Fruit fly (Drosophila melanogaster) whole organism, embryonic: ENCODE data around the gene Plc21C.

Experiments
- Antp ChIP-seq: fragments of 200-800 bp; sonication (Bioruptor generic); optimal IDR thresholded peaks from 3 replicates; lab custom pipeline; 2016; ENCODE audit warnings: missing biosample characterization, missing genetic modification characterization
- Awh ChIP-seq: fragments of 200-800 bp; sonication (Bioruptor generic); IDR thresholded peaks from 2 replicates; pipeline ENCODE4, ENCODE4 v1.3.6; 2022; ENCODE audit warnings: missing biosample characterization, missing genetic modification characterization
- Bgb ChIP-seq: fragments of 200-800 bp; sonication (Bioruptor generic); IDR thresholded peaks from 2 replicates; pipeline ENCODE4 v1.3.6; 2022; ENCODE audit warnings: missing biosample characterization, missing genetic modification characterization; ENCODE audit not compliant: partially characterized antibody
- CG10209 ChIP-seq: fragments of 200-800 bp; sonication (Bioruptor generic); optimal IDR thresholded peaks from 3 replicates; lab custom pipeline; 2017; ENCODE audit warnings: missing biosample characterization, mild to moderate bottlenecking, missing genetic modification characterization, missing genetic modification reagents
- CG1024 ChIP-seq: fragments of 200-800 bp; sonication (Bioruptor generic); IDR thresholded peaks from 2 replicates; pipeline ENCODE4 v1.3.6; 2022; ENCODE audit warnings: missing biosample characterization, missing genetic modification characterization
- CG11398 ChIP-seq: fragments of 200-800 bp; sonication (Bioruptor generic); optimal IDR thresholded peaks from 2 replicates; lab custom pipeline; 2016; ENCODE audit warnings: missing biosample characterization, missing genetic modification characterization
- CG11723 ChIP-seq: fragments of 200-800 bp; sonication (Bioruptor generic); optimal IDR thresholded peaks from 2 replicates; lab custom pipeline; 2017; ENCODE audit warnings: missing biosample characterization, mild to moderate bottlenecking, missing genetic modification characterization
- CG13287 ChIP-seq: fragments of 200-800 bp; sonication (Bioruptor generic); IDR thresholded peaks from 2 replicates; pipeline ENCODE4 v1.3.6; 2022; ENCODE audit warnings: missing biosample characterization, missing genetic modification characterization; ENCODE audit not compliant: partially characterized antibody
- CG14441 ChIP-seq: fragments of 200-800 bp; sonication (Bioruptor generic); IDR thresholded peaks from 2 replicates; pipeline ENCODE4 v1.3.6; 2022; ENCODE audit warnings: missing biosample characterization, missing genetic modification characterization
- CG15514 ChIP-seq: fragments of 200-800 bp; sonication (Bioruptor generic); optimal IDR thresholded peaks from 3 replicates; lab custom pipeline; 2017; ENCODE audit warnings: missing biosample characterization, missing genetic modification characterization, mild to moderate bottlenecking, moderate library complexity, missing genetic modification reagents
- CG16779 ChIP-seq: fragments of 200-800 bp; sonication (Bioruptor generic); IDR thresholded peaks from 2 replicates; pipeline ENCODE4 v1.3.6; 2022; ENCODE audit warnings: missing biosample characterization, missing genetic modification characterization
- CG16863 ChIP-seq: fragments of 200-800 bp; sonication (Bioruptor generic); optimal IDR thresholded peaks from 3 replicates; lab custom pipeline; 2016; ENCODE audit warnings: missing biosample characterization, missing genetic modification characterization
- CG17829 ChIP-seq: fragments of 200-800 bp; optimal IDR thresholded peaks from 2 replicates; lab custom pipeline; 2019; ENCODE audit warnings: missing biosample characterization, mild to moderate bottlenecking, missing genetic modification characterization, moderate library complexity
- CG18476 ChIP-seq: fragments of 200-800 bp; sonication (Bioruptor generic); optimal IDR thresholded peaks from 2 replicates; lab custom pipeline; 2016; ENCODE audit warnings: missing biosample characterization, mild to moderate bottlenecking, missing genetic modification characterization
- CG2116 ChIP-seq: fragments of 200-800 bp; sonication (Bioruptor generic); optimal IDR thresholded peaks from 3 replicates; lab custom pipeline; 2018; ENCODE audit warnings: missing biosample characterization, mild to moderate bottlenecking, missing genetic modification characterization
- CG30403 ChIP-seq: fragments of 200-800 bp; sonication (Bioruptor generic); optimal IDR thresholded peaks from 3 replicates; lab custom pipeline; 2016; ENCODE audit warnings: missing biosample characterization, missing genetic modification characterization
- CG31441 ChIP-seq: fragments of 200-800 bp; sonication (Bioruptor generic); IDR thresholded peaks from 2 replicates; pipeline ENCODE4 v1.3.6; 2022; ENCODE audit warnings: missing biosample characterization, missing genetic modification characterization
- CG34376 ChIP-seq: fragments of 200-800 bp; sonication (Bioruptor generic); optimal IDR thresholded peaks from 2 replicates; lab custom pipeline; 2018; ENCODE audit warnings: missing biosample characterization, mild to moderate bottlenecking, missing genetic modification characterization
- CG34422 ChIP-seq: fragments of 200-800 bp; sonication (Bioruptor generic); IDR thresholded peaks from 3 replicates; pipeline ENCODE4 v1.3.6; 2022; ENCODE audit warnings: missing biosample characterization, missing genetic modification characterization
- CG7928 ChIP-seq: fragments of 200-800 bp; sonication (Bioruptor generic); optimal IDR thresholded peaks from 2 replicates; lab custom pipeline; 2017; ENCODE audit warnings: missing biosample characterization, mild to moderate bottlenecking, missing genetic modification characterization
- CG9797 ChIP-seq: fragments of 200-800 bp; sonication (Bioruptor generic); optimal IDR thresholded peaks from 3 replicates; lab custom pipeline; 2018; ENCODE audit warnings: missing biosample characterization, mild to moderate bottlenecking, missing genetic modification characterization
- CTCF ChIP-seq: fragments of 200-800 bp; sonication (Bioruptor generic); optimal IDR thresholded peaks from 2 replicates; lab custom pipeline; 2017; ENCODE audit warnings: missing biosample characterization, mild to moderate bottlenecking, missing genetic modification characterization, moderate library complexity
- Dll ChIP-seq: fragments of 200-800 bp; sonication (Bioruptor generic); IDR thresholded peaks from 4 replicates; pipeline ENCODE4 v1.3.6; 2022; ENCODE audit warnings: missing biosample characterization, missing genetic modification characterization; ENCODE audit not compliant: partially characterized antibody
- Dp ChIP-seq: fragments of 200-800 bp; sonication (Bioruptor generic); optimal IDR thresholded peaks from 2 replicates; lab custom pipeline; 2018; ENCODE audit warnings: missing biosample characterization, mild to moderate bottlenecking, missing genetic modification characterization, moderate library complexity
- Hr51 ChIP-seq, 2 experiments: fragments of 200-800 bp; sonication (Bioruptor generic); optimal IDR thresholded peaks; 2 replicates in 1 of 2; 3 replicates in 1 of 2; lab custom pipeline; 2016 to 2018; ENCODE audit warnings: missing biosample characterization in 2 of 2, missing genetic modification characterization in 2 of 2, mild to moderate bottlenecking in 1 of 2, moderate library complexity in 1 of 2
- Jarid2 ChIP-seq: fragments of 200-800 bp; sonication (Bioruptor generic); optimal IDR thresholded peaks from 3 replicates; lab custom pipeline; 2017; ENCODE audit warnings: mild to moderate bottlenecking, missing biosample characterization, missing genetic modification reagents, missing genetic modification characterization
- Lhr ChIP-seq: fragments of 200-800 bp; sonication (Bioruptor generic); optimal IDR thresholded peaks from 3 replicates; lab custom pipeline; 2017; ENCODE audit warnings: mild to moderate bottlenecking, missing biosample characterization, missing genetic modification reagents, missing genetic modification characterization
- Med ChIP-seq: fragments of 200-800 bp; sonication (Bioruptor generic); peaks from one replicate; lab custom pipeline; 2016; ENCODE audit warnings: missing biosample characterization, missing genetic modification characterization, mild to moderate bottlenecking, inconsistent platforms, moderate library complexity
- Ptx1 ChIP-seq: fragments of 200-800 bp; sonication (Bioruptor generic); IDR thresholded peaks from 2 replicates; pipeline ENCODE4 v1.3.6; 2022; ENCODE audit warnings: missing biosample characterization, missing genetic modification characterization
- Sry-β ChIP-seq: fragments of 200-800 bp; sonication (Bioruptor generic); optimal IDR thresholded peaks from 2 replicates; lab custom pipeline; 2018; ENCODE audit warnings: missing biosample characterization, mild to moderate bottlenecking, missing genetic modification characterization, moderate library complexity
- Xbp1 ChIP-seq: fragments of 200-800 bp; sonication (Bioruptor generic); optimal IDR thresholded peaks from 3 replicates; lab custom pipeline; 2016; ENCODE audit warnings: missing biosample characterization, mild to moderate bottlenecking, missing genetic modification characterization
- cas ChIP-seq: fragments of 200-800 bp; sonication (Bioruptor generic); IDR thresholded peaks from 2 replicates; pipeline ENCODE4 v1.3.6; 2022; ENCODE audit warnings: missing biosample characterization, missing genetic modification characterization
- caup ChIP-seq: fragments of 200-800 bp; sonication (Bioruptor generic); optimal IDR thresholded peaks from 3 replicates; lab custom pipeline; 2017; ENCODE audit warnings: missing biosample characterization, mild to moderate bottlenecking, missing genetic modification characterization, moderate library complexity; ENCODE audit not compliant: severe bottlenecking
- cg ChIP-seq: fragments of 200-800 bp; sonication (Bioruptor generic); optimal IDR thresholded peaks from 3 replicates; lab custom pipeline; 2019; ENCODE audit warnings: missing biosample characterization, mild to moderate bottlenecking, missing genetic modification characterization, moderate library complexity
- crc ChIP-seq: fragments of 200-800 bp; sonication (Bioruptor generic); optimal IDR thresholded peaks from 2 replicates; lab custom pipeline; 2016; ENCODE audit warnings: missing biosample characterization, missing genetic modification characterization
- da ChIP-seq: fragments of 200-800 bp; sonication (Bioruptor generic); optimal IDR thresholded peaks from 2 replicates; lab custom pipeline; 2016; ENCODE audit warnings: missing biosample characterization, missing genetic modification characterization
- fu2 ChIP-seq: fragments of 200-800 bp; sonication (Bioruptor generic); optimal IDR thresholded peaks from 2 replicates; lab custom pipeline; 2016; ENCODE audit warnings: missing biosample characterization, missing genetic modification characterization
- grn ChIP-seq: fragments of 200-800 bp; sonication (Bioruptor generic); optimal IDR thresholded peaks from 3 replicates; lab custom pipeline; 2017; ENCODE audit warnings: missing biosample characterization, missing genetic modification characterization
- kni ChIP-seq: fragments of 200-800 bp; sonication (Bioruptor generic); optimal IDR thresholded peaks from 3 replicates; lab custom pipeline; 2017; ENCODE audit warnings: mild to moderate bottlenecking, missing biosample characterization, missing genetic modification reagents, missing genetic modification characterization
- nom ChIP-seq: fragments of 200-800 bp; sonication (Bioruptor generic); optimal IDR thresholded peaks from 2 replicates; lab custom pipeline; 2017; ENCODE audit warnings: missing biosample characterization, missing genetic modification characterization, mild to moderate bottlenecking, moderate library complexity, missing genetic modification reagents
- oc ChIP-seq: fragments of 200-800 bp; sonication (Bioruptor generic); optimal IDR thresholded peaks from 2 replicates; lab custom pipeline; 2018; ENCODE audit warnings: missing biosample characterization, mild to moderate bottlenecking, missing genetic modification characterization, moderate library complexity
- org-1 ChIP-seq: fragments of 200-800 bp; sonication (Bioruptor generic); optimal IDR thresholded peaks from 2 replicates; lab custom pipeline; 2017; ENCODE audit warnings: missing biosample characterization, missing genetic modification characterization
- pum ChIP-seq: fragments of 200-800 bp; sonication (Bioruptor generic); optimal IDR thresholded peaks from 2 replicates; lab custom pipeline; 2016; ENCODE audit warnings: missing biosample characterization, missing genetic modification characterization
- row ChIP-seq: fragments of 200-800 bp; sonication (Bioruptor generic); IDR thresholded peaks from 3 replicates; pipeline ENCODE4 v1.3.6; 2022; ENCODE audit warnings: missing biosample characterization, missing genetic modification characterization
- so ChIP-seq: fragments of 200-800 bp; sonication (Bioruptor generic); IDR thresholded peaks from 3 replicates; pipeline ENCODE4 v1.3.6; 2022; ENCODE audit warnings: missing biosample characterization, missing genetic modification characterization
- ssp ChIP-seq: fragments of 200-800 bp; sonication (Bioruptor generic); IDR thresholded peaks from 2 replicates; pipeline ENCODE4 v1.3.6; 2022; ENCODE audit warnings: missing biosample characterization, missing genetic modification characterization
- tio ChIP-seq: fragments of 200-800 bp; sonication (Bioruptor generic); optimal IDR thresholded peaks from 2 replicates; lab custom pipeline; 2017; ENCODE audit warnings: missing biosample characterization, missing genetic modification characterization, inconsistent platforms
- usp ChIP-seq: fragments of >200 bp; optimal IDR thresholded peaks from 2 replicates; lab custom pipeline; 2017; ENCODE audit warnings: missing biosample characterization, missing genetic modification characterization
- vvl ChIP-seq: fragments of 200-800 bp; sonication (Bioruptor generic); IDR thresholded peaks from 2 replicates; pipeline ENCODE4 v1.3.6; 2022; ENCODE audit warnings: missing biosample characterization, missing genetic modification characterization

The Plc21C gene

DNA sequence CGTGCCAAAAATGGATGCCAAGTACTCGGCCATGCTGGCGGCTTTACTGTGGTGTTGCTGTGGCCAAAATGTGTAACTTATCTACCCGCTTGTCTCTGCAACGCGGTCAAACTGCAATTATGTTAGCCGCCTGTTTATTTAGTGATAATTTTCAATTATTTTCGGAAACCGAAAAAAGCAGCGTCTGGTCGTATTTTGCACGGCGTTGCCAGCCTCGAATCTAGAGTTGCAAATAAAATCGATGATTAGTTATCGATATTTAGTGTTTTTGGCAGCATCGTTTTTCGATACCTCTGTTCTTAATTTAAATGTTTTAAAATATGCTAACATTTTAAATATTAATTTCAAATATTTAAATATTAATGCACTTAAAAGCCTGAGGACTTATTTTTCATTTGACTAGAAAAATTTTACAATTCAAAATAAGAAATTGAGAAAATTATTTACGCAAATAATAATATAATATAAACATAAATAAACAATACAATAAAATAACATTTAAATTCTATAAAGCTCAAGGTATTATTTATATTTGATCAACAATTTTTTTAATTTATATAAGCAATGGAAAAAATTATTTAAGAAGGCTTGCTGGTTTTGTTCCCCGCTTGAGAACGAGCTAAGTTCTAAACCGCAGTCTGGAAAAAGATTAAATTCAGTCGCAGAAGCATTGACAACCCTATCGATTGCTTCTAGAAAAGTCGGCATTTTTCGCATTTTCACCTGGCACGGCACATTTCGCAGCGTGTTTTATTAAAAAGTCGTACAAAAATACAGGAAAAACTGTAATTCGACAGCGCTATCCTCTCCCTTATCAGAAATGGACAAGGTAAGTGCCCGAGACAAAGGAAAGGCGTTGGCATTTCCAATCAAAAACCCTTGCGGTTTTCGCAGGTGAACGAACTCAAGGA, 11.0 kb upstream of the Plc21C start, which contains the start of the genes U2af38 and Stip1:
Gene U2af38 (minus strand): TSS at position 230 of the 911 bp plus-strand sequence.
Gene Stip1 (plus strand): TSS at position 671 of the 911 bp plus-strand sequence.
- TF ChIP-seq usp (GFP tag; lab: Kevin White, UChicago) (no peak), so (GFP tag; lab: Robert Waterston, UW) (no peak), CG14441 (no peak), Dp (GFP tag; lab: Kevin White, UChicago) (peak; percentile 34), caup (GFP tag; lab: Kevin White, UChicago) (no peak), oc (tag; lab: Kevin White, UChicago) (peak; percentile 35), row (GFP tag; lab: Robert Waterston, UW) (peak; percentile 58), CG2116 (peak; percentile 95), org-1 (GFP tag; lab: Kevin White, UChicago) (no peak), CG16863 (GFP tag; lab: Kevin White, UChicago) (no peak), CG18476 (no peak), ssp (GFP tag; lab: Robert Waterston, UW) (0 out of 2 replicates have a peak, but pooled peaks have one; percentile 12), Bgb (GFP tag; lab: Robert Waterston, UW) (peak; percentile 62), cas (GFP tag; lab: Robert Waterston, UW) (no peak), Ptx1 (GFP tag; lab: Robert Waterston, UW) (0 out of 2 replicates have a peak, but pooled peaks have one; percentile 8), CG10209 (GFP tag; lab: Kevin White, UChicago) (no peak), CTCF (GFP tag; lab: Kevin White, UChicago) (peak; percentile 54), CG34376 (GFP tag; lab: Kevin White, UChicago) (peak; percentile 34), CG16779 (GFP tag; lab: Robert Waterston, UW) (no peak), Sry-β (no peak), CG17829 (tag; lab: Kevin White, UChicago) (peak; percentile 55), fu2 (GFP tag; lab: Kevin White, UChicago) (no peak), CG7928 (no peak), CG9797 (GFP tag; lab: Kevin White, UChicago) (peak; percentile 38), CG13287 (GFP tag; lab: Robert Waterston, UW) (peak; percentile 80), kni (no peak), tio (GFP tag; lab: Kevin White, UChicago) (no peak), nom (peak; percentile 26), crc (GFP tag; lab: Kevin White, UChicago) (no peak), grn (GFP tag; lab: Kevin White, UChicago) (no peak), pum (GFP tag; lab: Kevin White, UChicago) (no peak), CG15514 (peak; percentile 75), vvl (GFP tag; lab: Robert Waterston, UW) (peak; percentile 42; the same call in 1 of the 2 replicates), CG11398 (GFP tag; lab: Kevin White, UChicago) (no peak), Lhr (GFP tag; lab: Kevin White, UChicago) (peak; percentile 35), CG31441 (GFP tag; lab: Robert Waterston, UW) (peak; percentile 43; the same call in 1 of the 2 replicates), CG1024 (GFP tag; lab: Robert Waterston, UW) (no peak), Antp (GFP tag; lab: Kevin White, UChicago) (peak; percentile 26), Awh (GFP tag; lab: Robert Waterston, UW) (no peak), CG11723 (no peak), Xbp1 (GFP tag; lab: Kevin White, UChicago) (peak; percentile 58), da (GFP tag; lab: Kevin White, UChicago) (no peak), Jarid2 (no peak), Dll (GFP tag; lab: Robert Waterston, UW) (peak; percentile 82), cg (no peak), CG34422 (peak; percentile 68; the same call in 2 of the 3 replicates), Med (peak; percentile 73), CG30403 (GFP tag; lab: Kevin White, UChicago) (peak; percentile 28), Hr51 (GFP tag; optimal IDR thresholded peaks at IDR 0.05; lab: Kevin White, UChicago) (peak in 1 of 2 experiments; percentile 3)
